Worm (Caenorhabditis elegans) whole organism, L1 larva: Measurements from ENCODE around the gene lhpp-1.
"Not testable (repeated sequence)": the region's sequence is repeated elsewhere in the genome, so short reads cannot be mapped to it uniquely, and the experiment has no call there.

ENCODE experiments used
- aha-1 ChIP-seq: fragments of 150-350 bp; optimal IDR thresholded peaks from 2 replicates; lab custom pipeline; 2014; ENCODE audit warnings: missing biosample characterization, missing genetic modification characterization
- alr-1 ChIP-seq: fragments of 200-800 bp; sonication (Bioruptor generic); optimal IDR thresholded peaks from 2 replicates; lab custom pipeline; 2018; ENCODE audit warnings: borderline replicate concordance, mild to moderate bottlenecking, missing genetic modification characterization, missing compliant biosample characterization
- ces-1 ChIP-seq: fragments of 150-350 bp; optimal IDR thresholded peaks from 2 replicates; lab custom pipeline; 2014; ENCODE audit warnings: missing biosample characterization, missing genetic modification reagents, missing genetic modification characterization
- dpl-1 ChIP-seq, 3 experiments: fragments of 150-350 bp in 2 of 3; sonication (generic microtip) in 1 of 3; optimal IDR thresholded peaks; 2 replicates each; lab custom pipeline; 2014 to 2017; ENCODE audit warnings: missing biosample characterization in 3 of 3, missing genetic modification characterization in 3 of 3, missing genetic modification reagents in 3 of 3
- efl-3 ChIP-seq: fragments of 200-800 bp; sonication (Bioruptor generic); optimal IDR thresholded peaks from 2 replicates; lab custom pipeline; 2018; ENCODE audit warnings: mild to moderate bottlenecking, missing genetic modification characterization, missing compliant biosample characterization
- grh-1 ChIP-seq: fragments of 200-800 bp; sonication (Bioruptor generic); IDR thresholded peaks from 2 replicates; pipeline ENCODE4 v1.3.6; 2022; ENCODE audit warnings: missing genetic modification reagents, missing genetic modification characterization, missing compliant biosample characterization
- hlh-17 ChIP-seq: fragments of 200-800 bp; sonication (Bioruptor generic); optimal IDR thresholded peaks from 2 replicates; lab custom pipeline; 2018; ENCODE audit warnings: missing genetic modification characterization, mild to moderate bottlenecking, missing compliant biosample characterization, moderate library complexity, borderline replicate concordance
- jun-1 ChIP-seq: fragments of 150-350 bp; optimal IDR thresholded peaks from 2 replicates; lab custom pipeline; 2014; ENCODE audit warnings: missing biosample characterization, missing genetic modification reagents, missing genetic modification characterization
- lin-14 ChIP-seq: fragments of 200-800 bp; sonication (Bioruptor generic); optimal IDR thresholded peaks from 2 replicates; lab custom pipeline; 2018; ENCODE audit warnings: mild to moderate bottlenecking, missing genetic modification characterization, moderate library complexity, missing compliant biosample characterization
- lin-39 ChIP-seq: fragments of 150-350 bp; optimal IDR thresholded peaks from 2 replicates; lab custom pipeline; 2014; ENCODE audit warnings: missing biosample characterization, missing genetic modification reagents, missing genetic modification characterization
- lir-3 ChIP-seq: sonication (generic microtip); optimal IDR thresholded peaks from 2 replicates; lab custom pipeline; 2016; ENCODE audit warnings: mild to moderate bottlenecking, missing genetic modification characterization, moderate library complexity, missing compliant biosample characterization; ENCODE audit not compliant: poor library complexity
- mdl-1 ChIP-seq, 2 experiments: fragments of 150-350 bp; optimal IDR thresholded peaks; 2 replicates each; lab custom pipeline; 2014 to 2017; ENCODE audit warnings: missing biosample characterization in 2 of 2, missing genetic modification characterization in 2 of 2, inconsistent platforms in 1 of 2
- mef-2 ChIP-seq: fragments of 150-350 bp; optimal IDR thresholded peaks from 2 replicates; lab custom pipeline; 2014; ENCODE audit warnings: missing biosample characterization, missing genetic modification characterization
- nhr-19 ChIP-seq: fragments of 200-800 bp; sonication (Bioruptor generic); conservative IDR thresholded peaks from 2 replicates; pipeline ENCODE4 v1.3.6; 2022; ENCODE audit warnings: missing genetic modification characterization, missing compliant biosample characterization
- nhr-47 ChIP-seq: sonication (generic microtip); optimal IDR thresholded peaks from 2 replicates; lab custom pipeline; 2016; ENCODE audit warnings: mild to moderate bottlenecking, missing genetic modification characterization, moderate library complexity, missing compliant biosample characterization
- nhr-76 ChIP-seq: sonication (generic microtip); optimal IDR thresholded peaks from 2 replicates; lab custom pipeline; 2017; ENCODE audit warnings: missing biosample characterization, missing genetic modification characterization
- nhr-77 ChIP-seq: fragments of 150-350 bp; optimal IDR thresholded peaks from 2 replicates; lab custom pipeline; 2014; ENCODE audit warnings: missing biosample characterization, missing genetic modification characterization
- nhr-85 ChIP-seq: sonication (generic microtip); peaks from one replicate; lab custom pipeline; 2016; ENCODE audit warnings: missing genetic modification characterization, inconsistent platforms, missing compliant biosample characterization
- pax-3 ChIP-seq: fragments of 200-800 bp; sonication (Bioruptor generic); optimal IDR thresholded peaks from 2 replicates; lab custom pipeline; 2018; ENCODE audit warnings: mild to moderate bottlenecking, missing genetic modification characterization, moderate library complexity, missing compliant biosample characterization
- skn-1 ChIP-seq: fragments of 150-350 bp; optimal IDR thresholded peaks from 2 replicates; lab custom pipeline; 2014; ENCODE audit warnings: missing biosample characterization, missing genetic modification characterization
- snpc-4 ChIP-seq: fragments of 150-350 bp; optimal IDR thresholded peaks from 2 replicates; lab custom pipeline; 2014; ENCODE audit warnings: missing biosample characterization, missing genetic modification characterization
- snu-23 ChIP-seq: sonication (generic microtip); optimal IDR thresholded peaks from 2 replicates; lab custom pipeline; 2016; ENCODE audit warnings: missing genetic modification characterization, missing compliant biosample characterization
- sox-4 ChIP-seq: sonication (generic microtip); optimal IDR thresholded peaks from 2 replicates; lab custom pipeline; 2016; ENCODE audit warnings: missing genetic modification characterization, missing compliant biosample characterization
- sup-37 ChIP-seq: fragments of 200-800 bp; sonication (Bioruptor generic); optimal IDR thresholded peaks from 2 replicates; lab custom pipeline; 2018; ENCODE audit warnings: mild to moderate bottlenecking, missing genetic modification characterization, missing compliant biosample characterization
- swsn-7 ChIP-seq: sonication (generic microtip); optimal IDR thresholded peaks from 2 replicates; lab custom pipeline; 2016; ENCODE audit warnings: missing genetic modification characterization, missing compliant biosample characterization
- tbx-2 ChIP-seq: sonication (generic microtip); optimal IDR thresholded peaks from 2 replicates; lab custom pipeline; 2016; ENCODE audit warnings: missing genetic modification characterization, missing compliant biosample characterization
- unc-130 ChIP-seq: fragments of 150-350 bp; optimal IDR thresholded peaks from 2 replicates; lab custom pipeline; 2017; ENCODE audit warnings: missing biosample characterization, missing genetic modification characterization, inconsistent platforms
- xbp-1 ChIP-seq: sonication (generic microtip); optimal IDR thresholded peaks from 2 replicates; lab custom pipeline; 2016; ENCODE audit warnings: missing genetic modification characterization, missing compliant biosample characterization
- zag-1 ChIP-seq: fragments of 150-350 bp; optimal IDR thresholded peaks from 2 replicates; lab custom pipeline; 2014; ENCODE audit warnings: missing biosample characterization, missing genetic modification characterization
- zip-4 ChIP-seq: fragments of 200-800 bp; sonication (Bioruptor generic); optimal IDR thresholded peaks from 2 replicates; lab custom pipeline; 2018; ENCODE audit warnings: mild to moderate bottlenecking, missing genetic modification characterization, moderate library complexity, missing compliant biosample characterization
- ztf-11 ChIP-seq, 2 experiments: sonication (generic microtip); optimal IDR thresholded peaks; 2 replicates each; lab custom pipeline; 2016 to 2017; ENCODE audit warnings: missing genetic modification characterization in 2 of 2, missing biosample characterization in 1 of 2, missing compliant biosample characterization in 1 of 2
- ztf-4 ChIP-seq: fragments of 150-350 bp; optimal IDR thresholded peaks from 2 replicates; lab custom pipeline; 2014; ENCODE audit warnings: missing biosample characterization, missing genetic modification characterization

lhpp-1 gene

DNA sequence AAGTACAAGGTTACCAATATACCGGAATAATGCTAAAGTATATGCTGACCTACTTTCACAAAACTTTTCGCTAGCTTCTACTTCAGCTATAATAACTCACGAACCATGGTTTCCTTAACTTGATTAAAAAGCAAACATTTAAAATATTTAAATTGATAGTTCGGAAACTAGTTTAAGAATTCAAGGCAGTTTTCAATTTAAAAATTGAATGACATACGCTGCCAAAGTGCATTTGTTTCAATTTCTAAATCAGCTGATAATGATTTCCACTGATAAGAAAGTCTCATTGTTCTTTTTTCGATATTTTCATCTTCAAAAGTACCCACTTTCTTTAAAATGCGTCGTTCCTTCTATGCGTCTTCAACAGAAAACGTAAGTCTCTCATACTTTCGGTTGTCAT, 19.6 kb upstream of the lhpp-1 start, which contains the start of gene enpp-1:
enpp-1 (plus strand) TSS at position 301 of the 400 bp plus-strand sequence.
- not testable (repeated sequence) for TF ChIP-seq skn-1; efl-3 (GFP tag; lab: Kevin White, UChicago); mef-2 (tag; lab: Kevin White, UChicago)
- TF ChIP-seq, all 84 proteins: peak for 0; not testable (repeated sequence) for 84

DNA sequence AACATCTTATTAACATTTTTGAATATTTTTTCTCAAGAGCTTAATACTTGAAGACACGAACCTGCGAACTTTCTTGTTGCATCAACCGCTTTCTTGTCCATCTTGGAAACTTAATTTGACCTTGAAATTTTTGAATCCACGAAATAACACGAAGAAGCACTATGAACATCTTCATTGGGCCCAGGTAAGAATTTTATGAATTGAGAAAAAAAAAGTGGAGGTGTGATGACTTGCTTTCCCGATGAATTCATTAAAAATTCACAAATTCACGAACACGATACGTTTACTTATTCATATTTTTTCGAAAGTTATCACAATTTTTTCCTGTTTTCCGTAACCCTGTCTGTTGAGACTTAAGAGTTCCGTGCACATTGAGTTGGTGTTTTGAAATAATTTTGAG, 19.1 kb upstream of the lhpp-1 start, which contains the start of gene C27A7.6:
C27A7.6 (minus strand) TSS at position 101 of the 400 bp plus-strand sequence.
- TF ChIP-seq nhr-85 (tag; lab: Kevin White, UChicago); aha-1 (tag; lab: Kevin White, UChicago); pax-3: not testable (repeated sequence)
- TF ChIP-seq, all 84 proteins: peak for 0; not testable (repeated sequence) for 84

DNA sequence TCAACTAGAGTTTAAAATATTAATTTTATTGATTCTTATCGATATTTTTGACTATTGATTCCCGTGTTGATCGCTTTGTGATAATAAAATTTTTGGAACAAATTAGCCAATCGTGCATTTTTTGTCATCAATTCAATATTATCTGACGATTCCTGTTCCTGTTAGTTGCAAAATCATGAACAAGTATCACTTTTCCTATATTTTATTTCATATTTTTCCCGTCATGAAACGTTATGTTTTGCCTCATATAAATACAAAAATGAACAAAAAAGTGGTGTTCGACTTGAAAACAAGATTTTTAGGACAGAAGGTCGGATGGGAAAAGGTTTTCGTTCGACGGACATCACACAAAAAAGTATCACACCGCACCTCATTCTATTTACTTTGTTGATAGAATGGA, 9.7 kb upstream of the lhpp-1 start, which contains the start of gene C13C4.6:
C13C4.6 (plus strand) TSS at position 301 of the 400 bp plus-strand sequence.
- TF ChIP-seq sox-4 (no peak), lin-14 (no peak), snu-23 (GFP tag; lab: Kevin White, UChicago) (no peak)

DNA sequence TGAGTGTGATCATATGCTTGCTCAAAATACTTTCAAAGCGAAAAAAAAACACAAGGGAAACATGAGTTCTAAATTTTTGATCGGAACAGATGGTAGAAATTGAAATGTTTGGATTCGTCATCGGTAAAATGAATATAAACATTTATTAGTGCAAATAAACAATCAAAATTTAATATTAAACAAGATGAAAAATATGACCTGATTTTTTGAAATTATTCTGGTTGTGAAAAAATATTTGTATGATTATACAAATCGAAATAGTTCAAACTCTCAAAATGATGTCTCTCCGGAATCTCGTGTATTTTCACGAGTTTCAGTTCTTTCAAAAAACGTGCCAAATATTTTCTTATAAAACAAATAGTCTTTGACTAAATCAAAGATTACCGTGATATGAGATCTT, 8.8 kb upstream of the lhpp-1 start, which contains the start of gene C13C4.7:
C13C4.7 (minus strand) TSS at position 101 of the 400 bp plus-strand sequence.
- TF ChIP-seq zip-4 (GFP tag; lab: Kevin White, UChicago) (no peak), dpl-1 (GFP tag; optimal IDR thresholded peaks at IDR 0.05; lab: Kevin White, UChicago) (no peak), lin-39 (no peak), hlh-17 (no peak), nhr-77 (no peak), sox-4 (no peak), lir-3 (tag; lab: Kevin White, UChicago) (no peak), nhr-85 (tag; lab: Kevin White, UChicago) (no peak), nhr-47 (tag; lab: Kevin White, UChicago) (no peak), unc-130 (tag; lab: Kevin White, UChicago) (no peak), nhr-19 (GFP tag; lab: Robert Waterston, UW) (no peak), lin-14 (no peak), swsn-7 (tag; lab: Kevin White, UChicago) (no peak)

DNA sequence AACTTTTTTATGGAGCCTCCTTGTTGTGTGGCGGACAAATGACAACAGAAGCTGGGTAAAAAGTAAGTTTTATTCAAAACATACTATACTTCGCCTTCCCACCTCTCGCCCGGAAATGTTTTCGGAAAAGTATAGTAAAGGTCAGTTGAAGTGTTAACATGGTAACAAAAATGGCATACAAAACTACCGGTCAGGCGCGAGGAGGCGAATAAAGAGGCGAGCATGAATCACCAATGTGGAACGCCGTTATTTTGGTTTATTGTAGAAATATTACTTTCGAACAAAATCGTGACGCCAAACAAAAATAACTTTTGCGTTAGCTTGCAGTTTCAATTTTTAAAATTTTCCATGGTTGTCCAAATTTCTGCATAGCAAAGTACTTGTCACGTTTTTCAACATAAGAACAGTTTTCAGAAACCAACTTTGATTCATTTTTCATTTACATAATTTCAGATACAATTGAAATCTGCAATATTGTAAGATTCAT, 6.0 kb upstream of the lhpp-1 start, which contains the start of gene C13C4.8:
C13C4.8 (plus strand) TSS at position 437 of the 487 bp plus-strand sequence.
- TF ChIP-seq nhr-76 (tag; lab: Kevin White, UChicago) (no peak), grh-1 (GFP tag; lab: Robert Waterston, UW) (no peak), efl-3 (GFP tag; lab: Kevin White, UChicago) (no peak), mdl-1 (tag; optimal IDR thresholded peaks at IDR 0.05; lab: Kevin White, UChicago) (no peak), ces-1 (GFP tag; lab: Kevin White, UChicago) (no peak), sup-37 (GFP tag; lab: Kevin White, UChicago) (no peak), tbx-2 (tag; lab: Kevin White, UChicago) (no peak), ztf-11 (tag; optimal IDR thresholded peaks at IDR 0.05; lab: Kevin White, UChicago) (no peak), zag-1 (tag; lab: Kevin White, UChicago) (no peak), ztf-4 (no peak), lin-14 (no peak), sox-4 (no peak), alr-1 (tag; lab: Kevin White, UChicago) (no peak), xbp-1 (tag; lab: Kevin White, UChicago) (no peak), mef-2 (tag; lab: Kevin White, UChicago) (no peak), snpc-4 (tag; lab: Kevin White, UChicago) (no peak), jun-1 (tag; lab: Kevin White, UChicago) (no peak)
